Worm (Caenorhabditis elegans) whole organism, L4/young adult: ENCODE measurements around the gene srj-21.

Source experiments
- W03F9.2 ChIP-seq: fragments of 150-350 bp; optimal IDR thresholded peaks from 2 replicates; lab custom pipeline; 2014; ENCODE audit warnings: missing biosample characterization, missing genetic modification characterization
- dao-5 ChIP-seq: sonication (generic microtip); optimal IDR thresholded peaks from 2 replicates; lab custom pipeline; 2016; ENCODE audit warnings: missing genotype, missing genetic modification characterization, moderate library complexity, missing compliant biosample characterization
- him-1 ChIP-seq: sonication (generic microtip); optimal IDR thresholded peaks from 2 replicates; lab custom pipeline; 2016; ENCODE audit warnings: missing genotype, missing genetic modification reagents, missing genetic modification characterization, missing compliant biosample characterization

The srj-21 gene

ce11 chrV:10730824-10731416, 14.2 kb upstream of the srj-21 start:
- no peak for TF ChIP-seq dao-5
- TF ChIP-seq W03F9.2 (tag; lab: Kevin White, UChicago), result no peak
- TF ChIP-seq him-1 (tag; lab: Kevin White, UChicago), result no peak

- no peak for TF ChIP-seq dao-5
- no peak for TF ChIP-seq W03F9.2 (tag; lab: Kevin White, UChicago)
- TF ChIP-seq him-1 (tag; lab: Kevin White, UChicago), result no peak
These were observed 13.1 kb upstream of the srj-21 start, which contains the start of gene T28B11.1 for ce11 chrV:10731989-10732472. T28B11.1 (minus strand) TSS chrV:10732422.

- TF ChIP-seq dao-5 (no peak), him-1 (tag; lab: Kevin White, UChicago) (peak; percentile 22), W03F9.2 (tag; lab: Kevin White, UChicago) (peak; percentile 86)
These were observed 8.4 kb upstream of the srj-21 start, which contains the start of the genes mre-11 and wdr-5.3 for ce11 chrV:10736756-10737155. mre-11 (minus strand) TSS chrV:10736868. wdr-5.3 (plus strand) TSS chrV:10737116.

ce11 chrV:10741357-10741756, 3.8 kb upstream of the srj-21 start, which contains the start of gene ZC302.3:
ZC302.3 (minus strand) TSS chrV:10741457.
- TF ChIP-seq dao-5, result no peak
- no peak for TF ChIP-seq W03F9.2 (tag; lab: Kevin White, UChicago)

- TF ChIP-seq W03F9.2 (tag; lab: Kevin White, UChicago), result no peak
- no peak for TF ChIP-seq dao-5
- TF ChIP-seq him-1 (tag; lab: Kevin White, UChicago), result no peak
These were observed 1.5 kb upstream of the srj-21 start, which contains the start of gene srj-22 for ce11 chrV:10743649-10744048. srj-22 (minus strand) TSS chrV:10743749.

- no peak for TF ChIP-seq him-1 (tag; lab: Kevin White, UChicago)
- no peak for TF ChIP-seq dao-5
- no peak for TF ChIP-seq W03F9.2 (tag; lab: Kevin White, UChicago)
These were observed 2.3 kb downstream of the srj-21 start, which contains the start of the genes selt-1.2 and F28H7.2 for ce11 chrV:10747263-10747951. selt-1.2 (minus strand) TSS chrV:10747363. F28H7.2 (plus strand) TSS chrV:10747901.

ce11 chrV:10750630-10751029, 5.5 kb downstream of the srj-21 start, which contains the start of gene F28H7.3:
F28H7.3 (minus strand) TSS chrV:10750788.
- TF ChIP-seq dao-5 (no peak), W03F9.2 (tag; lab: Kevin White, UChicago) (no peak), him-1 (tag; lab: Kevin White, UChicago) (no peak)

ce11 chrV:10754050-10754449, 8.9 kb downstream of the srj-21 start, which contains the start of gene F28H7.7:
F28H7.7 (minus strand) TSS chrV:10754150.
- TF ChIP-seq him-1 (tag; lab: Kevin White, UChicago), result no peak
- TF ChIP-seq dao-5, result no peak
- TF ChIP-seq W03F9.2 (tag; lab: Kevin White, UChicago), result no peak

- TF ChIP-seq W03F9.2 (tag; lab: Kevin White, UChicago) (no peak), him-1 (tag; lab: Kevin White, UChicago) (no peak), dao-5 (no peak)
These were observed 11.6 kb downstream of the srj-21 start, which contains the start of gene irld-6 for ce11 chrV:10756698-10757097. irld-6 (minus strand) TSS chrV:10756798.

- TF ChIP-seq dao-5 (no peak), him-1 (tag; lab: Kevin White, UChicago) (no peak), W03F9.2 (tag; lab: Kevin White, UChicago) (no peak)
These were observed 12.0 kb downstream of the srj-21 start for ce11 chrV:10757128-10757527.

- TF ChIP-seq dao-5 (no peak), W03F9.2 (tag; lab: Kevin White, UChicago) (no peak), him-1 (tag; lab: Kevin White, UChicago) (no peak)
These were observed 13.5 kb downstream of the srj-21 start, which contains the start of gene F28H7.8 for ce11 chrV:10758658-10759057. F28H7.8 (plus strand) TSS chrV:10758958.

- TF ChIP-seq dao-5 (no peak), W03F9.2 (tag; lab: Kevin White, UChicago) (no peak), him-1 (tag; lab: Kevin White, UChicago) (no peak)
These were observed 15.7 kb downstream of the srj-21 start for ce11 chrV:10760839-10761238.

ce11 chrV:10762695-10763094, 17.6 kb downstream of the srj-21 start, which contains the start of gene sre-6:
sre-6 (minus strand) TSS chrV:10762795.
- no peak for TF ChIP-seq dao-5
- TF ChIP-seq him-1 (tag; lab: Kevin White, UChicago), result no peak
- no peak for TF ChIP-seq W03F9.2 (tag; lab: Kevin White, UChicago)

ce11 chrV:10764066-10764465, 18.9 kb downstream of the srj-21 start, which contains the start of gene ocr-1:
ocr-1 (plus strand) TSS chrV:10764366.
- TF ChIP-seq dao-5 (no peak), him-1 (tag; lab: Kevin White, UChicago) (no peak), W03F9.2 (tag; lab: Kevin White, UChicago) (no peak)
